Worm (Caenorhabditis elegans): ENCODE data around the gene ugt-42.

- TF ChIP-seq nhr-21 (tag; optimal IDR thresholded peaks at IDR 0.05) (no peak), lin-13 (GFP tag; optimal IDR thresholded peaks at IDR 0.05) (no peak), skn-1 (tag; optimal IDR thresholded peaks at IDR 0.05) (no peak), snpc-4 (tag; optimal IDR thresholded peaks at IDR 0.05) (no peak), unc-39 (tag; optimal IDR thresholded peaks at IDR 0.05) (no peak), lin-39 (tag; optimal IDR thresholded peaks at IDR 0.05) (no peak), mab-5 (tag; optimal IDR thresholded peaks at IDR 0.05) (no peak), sem-4 (tag; optimal IDR thresholded peaks at IDR 0.05) (no peak), alr-1 (tag; optimal IDR thresholded peaks at IDR 0.05) (no peak), aly-2 (tag; optimal IDR thresholded peaks at IDR 0.05) (no peak)
Measured at ce11 chrV:674213-674612, 27.2 kb downstream of the ugt-42 start, which contains the start of gene sru-25.

Data from whole organism, L2 larva.